Fruit fly (Drosophila melanogaster): ENCODE data around the gene CG1138.

- TF ChIP-seq CTCF (optimal IDR thresholded peaks at IDR 0.05), result no peak
- no peak for TF ChIP-seq CG8478 (optimal IDR thresholded peaks at IDR 0.05)
These were observed 49.1 kb downstream of the CG1138 start, which contains the start of gene Pif2 for dm6 chr3R:6548736-6549135.
